Worm (Caenorhabditis elegans) whole organism, L4 larva: ENCODE results near the gene C50E3.6.

ENCODE experiments used
- F37D6.2 ChIP-seq: sonication (generic microtip); optimal IDR thresholded peaks from 2 replicates; lab custom pipeline; 2016; ENCODE audit warnings: mild to moderate bottlenecking, missing genetic modification characterization, missing compliant biosample characterization
- F49E8.2 ChIP-seq: sonication (generic microtip); optimal IDR thresholded peaks from 2 replicates; lab custom pipeline; 2016; ENCODE audit warnings: missing compliant biosample characterization, mild to moderate bottlenecking, missing genetic modification characterization, borderline replicate concordance
- R02D3.7 ChIP-seq: fragments of 150-350 bp; sonication (generic microtip); optimal IDR thresholded peaks from 3 replicates; lab custom pipeline; 2014; ENCODE audit warnings: missing biosample characterization, missing genetic modification characterization
- Y48G9A.11 ChIP-seq: fragments of 200-800 bp; sonication (Bioruptor generic); IDR thresholded peaks from 2 replicates; pipeline ENCODE4 v1.3.6; 2022; ENCODE audit warnings: missing genetic modification reagents, missing genetic modification characterization, missing compliant biosample characterization
- ZK337.2 ChIP-seq: fragments of 200-800 bp; sonication (Bioruptor generic); IDR thresholded peaks from 2 replicates; pipeline ENCODE4 v1.3.6; 2022; ENCODE audit warnings: missing genetic modification reagents, missing genetic modification characterization, missing compliant biosample characterization
- ZK546.5 ChIP-seq, 2 experiments: sonication (generic microtip); optimal IDR thresholded peaks; 2 replicates each; lab custom pipeline; 2017; ENCODE audit warnings: missing biosample characterization in 2 of 2, missing genetic modification characterization in 2 of 2
- aha-1 ChIP-seq: fragments of 150-350 bp; peaks from one replicate; lab custom pipeline; 2014; ENCODE audit warnings: missing biosample characterization, missing genetic modification characterization
- ama-1 ChIP-seq: fragments of 150-350 bp; optimal IDR thresholded peaks from 2 replicates; lab custom pipeline; 2014; ENCODE audit warnings: inconsistent platforms, mixed read lengths
- ceh-32 ChIP-seq: sonication (generic microtip); optimal IDR thresholded peaks from 2 replicates; lab custom pipeline; 2016; ENCODE audit warnings: mild to moderate bottlenecking, missing genetic modification characterization, missing compliant biosample characterization; ENCODE audit not compliant: poor library complexity
- ceh-44 ChIP-seq: fragments of 200-800 bp; sonication (Bioruptor generic); IDR thresholded peaks from 2 replicates; pipeline ENCODE4 v1.3.6; 2022; ENCODE audit warnings: missing genetic modification reagents, missing genetic modification characterization, missing compliant biosample characterization
- ceh-62 ChIP-seq: sonication (generic microtip); optimal IDR thresholded peaks from 2 replicates; lab custom pipeline; 2017; ENCODE audit warnings: missing biosample characterization, missing genetic modification characterization
- daf-16 ChIP-seq, 3 experiments: sonication (generic microtip); optimal IDR thresholded peaks; 2 replicates each; lab custom pipeline; 2016 to 2017; ENCODE audit warnings: missing genetic modification characterization in 3 of 3, missing genetic modification reagents in 3 of 3, mild to moderate bottlenecking in 2 of 3, missing compliant biosample characterization in 2 of 3, missing biosample characterization in 1 of 3, moderate library complexity in 1 of 3
- dmd-6 ChIP-seq: fragments of 200-800 bp; sonication (Bioruptor generic); IDR thresholded peaks from 2 replicates; pipeline ENCODE4 v1.3.6; 2022; ENCODE audit warnings: missing genetic modification reagents, missing genetic modification characterization, missing compliant biosample characterization
- dpl-1 ChIP-seq: fragments of 150-350 bp; optimal IDR thresholded peaks from 2 replicates; lab custom pipeline; 2014; ENCODE audit warnings: missing biosample characterization, missing genetic modification reagents, missing genetic modification characterization
- egl-27 ChIP-seq: sonication (generic microtip); optimal IDR thresholded peaks from 3 replicates; lab custom pipeline; 2017; ENCODE audit warnings: missing biosample characterization, missing genetic modification reagents, missing genetic modification characterization
- hif-1 ChIP-seq, 2 experiments: sonication (generic microtip); optimal IDR thresholded peaks; 2 replicates each; lab custom pipeline; 2016 to 2017; ENCODE audit warnings: missing compliant biosample characterization in 2 of 2, missing genetic modification characterization in 2 of 2, missing genetic modification reagents in 2 of 2, missing genotype in 2 of 2, mild to moderate bottlenecking in 1 of 2
- hlh-30 ChIP-seq: sonication (generic microtip); optimal IDR thresholded peaks from 2 replicates; lab custom pipeline; 2017; ENCODE audit warnings: antibody characterized with exemption, mild to moderate bottlenecking, missing genetic modification characterization, missing compliant biosample characterization; ENCODE audit not compliant: insufficient read depth
- hmg-1.1 ChIP-seq: fragments of 200-800 bp; sonication (Bioruptor generic); IDR thresholded peaks from 2 replicates; pipeline ENCODE4 v1.3.6; 2022; ENCODE audit warnings: missing genetic modification reagents, missing genetic modification characterization, missing compliant biosample characterization
- jun-1 ChIP-seq: fragments of 150-350 bp; optimal IDR thresholded peaks from 2 replicates; lab custom pipeline; 2014; ENCODE audit warnings: missing biosample characterization, missing genetic modification reagents, missing genetic modification characterization
- lin-15B ChIP-seq: fragments of 150-350 bp; sonication (generic microtip); optimal IDR thresholded peaks from 3 replicates; lab custom pipeline; 2014; ENCODE audit warnings: missing biosample characterization, missing genetic modification characterization
- lin-29 ChIP-seq: fragments of 200-800 bp; sonication (Bioruptor generic); IDR thresholded peaks from 2 replicates; pipeline ENCODE4 v1.3.6; 2022; ENCODE audit warnings: missing genetic modification reagents, missing genetic modification characterization, missing compliant biosample characterization
- lin-38 ChIP-seq: fragments of 200-800 bp; sonication (Bioruptor generic); IDR thresholded peaks from 2 replicates; pipeline ENCODE4 v1.3.6; 2022; ENCODE audit warnings: missing genetic modification reagents, missing genetic modification characterization, missing compliant biosample characterization
- lir-3 ChIP-seq: sonication (generic microtip); optimal IDR thresholded peaks from 2 replicates; lab custom pipeline; 2016; ENCODE audit warnings: mild to moderate bottlenecking, missing genetic modification characterization, missing compliant biosample characterization
- mdt-29 ChIP-seq: fragments of 200-800 bp; sonication (Bioruptor generic); IDR thresholded peaks from 2 replicates; pipeline ENCODE4 v1.3.6; 2022; ENCODE audit warnings: missing genetic modification reagents, missing genetic modification characterization, missing compliant biosample characterization
- mep-1 ChIP-seq: fragments of 150-350 bp; sonication (generic microtip); optimal IDR thresholded peaks from 3 replicates; lab custom pipeline; 2014; ENCODE audit warnings: missing biosample characterization, missing genetic modification characterization
- nhr-237 ChIP-seq: sonication (generic microtip); optimal IDR thresholded peaks from 2 replicates; lab custom pipeline; 2017; ENCODE audit warnings: missing biosample characterization, missing genetic modification characterization
- nhr-25 ChIP-seq: sonication (generic microtip); optimal IDR thresholded peaks from 2 replicates; lab custom pipeline; 2017; ENCODE audit warnings: missing genetic modification characterization, mild to moderate bottlenecking, missing compliant biosample characterization, antibody characterized with exemption, moderate library complexity, borderline replicate concordance; ENCODE audit not compliant: insufficient read depth
- nhr-76 ChIP-seq: fragments of 150-350 bp; optimal IDR thresholded peaks from 2 replicates; lab custom pipeline; 2014; ENCODE audit warnings: missing biosample characterization, missing genetic modification characterization
- nhr-77 ChIP-seq: fragments of 150-350 bp; optimal IDR thresholded peaks from 2 replicates; lab custom pipeline; 2014; ENCODE audit warnings: missing biosample characterization, missing genetic modification characterization
- pqm-1 ChIP-seq: sonication (generic microtip); optimal IDR thresholded peaks from 2 replicates; lab custom pipeline; 2017; ENCODE audit warnings: missing biosample characterization, missing genetic modification characterization
- sdz-12 ChIP-seq: fragments of 200-800 bp; sonication (Bioruptor generic); optimal IDR thresholded peaks from 2 replicates; lab custom pipeline; 2018; ENCODE audit warnings: mild to moderate bottlenecking, missing genetic modification characterization, missing compliant biosample characterization
- set-16 ChIP-seq: fragments of 200-800 bp; sonication (Bioruptor generic); IDR thresholded peaks from 2 replicates; pipeline ENCODE4 v1.3.6; 2022; ENCODE audit warnings: missing genetic modification reagents, missing genetic modification characterization, missing compliant biosample characterization
- spr-3 ChIP-seq: fragments of 200-800 bp; sonication (Bioruptor generic); optimal IDR thresholded peaks from 2 replicates; lab custom pipeline; 2018; ENCODE audit warnings: mild to moderate bottlenecking, missing genetic modification characterization, missing compliant biosample characterization
- tra-1 ChIP-seq: fragments of 200-800 bp; sonication (Bioruptor generic); IDR thresholded peaks from 2 replicates; pipeline ENCODE4 v1.3.6; 2022; ENCODE audit warnings: missing genetic modification reagents, missing genetic modification characterization, missing compliant biosample characterization
- unc-62 ChIP-seq, 3 experiments: fragments of 150-350 bp in 1 of 3; sonication (generic microtip); optimal IDR thresholded peaks in 2 of 3; peaks in 1 of 3; 1 replicate in 1 of 3; 2 replicates in 2 of 3; lab custom pipeline; 2014 to 2017; ENCODE audit warnings: missing biosample characterization in 3 of 3, missing genetic modification characterization in 3 of 3, missing genetic modification reagents in 3 of 3, missing genotype in 1 of 3
- vab-7 ChIP-seq: fragments of 200-800 bp; sonication (Bioruptor generic); IDR thresholded peaks from 2 replicates; pipeline ENCODE4 v1.3.6; 2022; ENCODE audit warnings: missing genetic modification reagents, missing genetic modification characterization, missing compliant biosample characterization
- ztf-7 ChIP-seq: fragments of 150-350 bp; optimal IDR thresholded peaks from 2 replicates; lab custom pipeline; 2014; ENCODE audit warnings: missing biosample characterization, missing genetic modification characterization

C50E3.6 gene

ce11 chrV:7548499-7548898 is 41.9 kb downstream of the C50E3.6 start (continued):
- TF ChIP-seq Y48G9A.11 (GFP tag; lab: Robert Waterston, UW) (peak; percentile 78; the same call in 1 of the 2 replicates), vab-7 (peak; percentile 85), ZK337.2 (GFP tag; lab: Robert Waterston, UW) (peak; percentile 73), lir-3 (tag; lab: Kevin White, UChicago) (peak; percentile 0)

- no peak for TF ChIP-seq nhr-237 (tag; lab: Kevin White, UChicago)
- no peak for TF ChIP-seq ceh-32 (tag; lab: Kevin White, UChicago)
- peak in 1 of 2 experiments; percentile 70 for TF ChIP-seq hif-1 (tag; optimal IDR thresholded peaks at IDR 0.05; lab: Kevin White, UChicago)
- TF ChIP-seq lin-29 (GFP tag; lab: Robert Waterston, UW): no peak
- no peak for TF ChIP-seq set-16 (GFP tag; lab: Robert Waterston, UW)
- no peak for TF ChIP-seq sdz-12 (GFP tag; lab: Kevin White, UChicago)
- no peak for TF ChIP-seq daf-16 (GFP tag; optimal IDR thresholded peaks at IDR 0.05; lab: Kevin White, UChicago)
- peak; percentile 97 for TF ChIP-seq daf-16 (tag; optimal IDR thresholded peaks at IDR 0.05; lab: Kevin White, UChicago)
- TF ChIP-seq nhr-77 (tag; lab: Kevin White, UChicago): no peak
- no peak for TF ChIP-seq mep-1
- no peak for TF ChIP-seq tra-1 (GFP tag; lab: Robert Waterston, UW)
- no peak for TF ChIP-seq nhr-76 (tag; lab: Kevin White, UChicago)
- TF ChIP-seq aha-1 (tag; lab: Kevin White, UChicago): peak; percentile 99
- TF ChIP-seq hlh-30 (tag; lab: Kevin White, UChicago): peak; percentile 40
- TF ChIP-seq dmd-6 (GFP tag; lab: Robert Waterston, UW): peak; percentile 66
- TF ChIP-seq ztf-7 (tag; lab: Kevin White, UChicago): no peak
- no peak for TF ChIP-seq dpl-1 (GFP tag; lab: Kevin White, UChicago)
- peak; percentile 48 for TF ChIP-seq pqm-1
- no peak for TF ChIP-seq lin-38 (GFP tag; lab: Robert Waterston, UW)
- TF ChIP-seq ceh-62: no peak
- no peak for TF ChIP-seq egl-27 (tag; lab: Kevin White, UChicago)
- TF ChIP-seq lin-15B: no peak
- no peak for TF ChIP-seq F37D6.2 (tag; lab: Kevin White, UChicago)
These were observed 42.3 kb downstream of the C50E3.6 start for ce11 chrV:7548017-7548416.

ce11 chrV:7547479-7547878 is 42.9 kb downstream of the C50E3.6 start, which contains the start of gene ftn-1:
Gene ftn-1 (minus strand): TSS chrV:7547579.
- TF ChIP-seq R02D3.7 (tag; lab: Kevin White, UChicago): no peak
- no peak for TF ChIP-seq mep-1
- TF ChIP-seq jun-1 (tag; lab: Kevin White, UChicago): no peak
- no peak for TF ChIP-seq dmd-6 (GFP tag; lab: Robert Waterston, UW)
- TF ChIP-seq ceh-44: no peak
- TF ChIP-seq daf-16 (GFP tag; optimal IDR thresholded peaks at IDR 0.05; lab: Kevin White, UChicago): no peak
- peak; percentile 74 for TF ChIP-seq daf-16 (tag; optimal IDR thresholded peaks at IDR 0.05; lab: Kevin White, UChicago)
- TF ChIP-seq spr-3 (GFP tag; lab: Kevin White, UChicago): no peak
- no peak for TF ChIP-seq hmg-1.1 (GFP tag; lab: Robert Waterston, UW)
- no peak for TF ChIP-seq lin-15B
- TF ChIP-seq F49E8.2 (tag; lab: Kevin White, UChicago): no peak
- no peak for TF ChIP-seq pqm-1
- TF ChIP-seq mdt-29 (GFP tag; lab: Robert Waterston, UW): no peak
- no peak for TF ChIP-seq nhr-25 (tag; lab: Kevin White, UChicago)
- peak in 1 of 2 experiments; percentile 48 for TF ChIP-seq unc-62 (GFP tag; optimal IDR thresholded peaks at IDR 0.05 in 1 of 2; lab: Kevin White, UChicago)
- TF ChIP-seq unc-62 (tag; optimal IDR thresholded peaks at IDR 0.05; lab: Kevin White, UChicago): no peak
- TF ChIP-seq lin-29 (GFP tag; lab: Robert Waterston, UW): no peak
- TF ChIP-seq ZK546.5 (tag; optimal IDR thresholded peaks at IDR 0.05; lab: Kevin White, UChicago): no peak
- TF ChIP-seq ama-1 (lab: Kevin White, UChicago): peak; percentile 37
- TF ChIP-seq, all 104 proteins: peak for 3
